Worm (Caenorhabditis elegans) whole organism, mixed stage, embryonic: ENCODE data around the gene mec-17.

Experiments used
- M03D4.4 ChIP-seq: sonication (generic microtip); optimal IDR thresholded peaks from 2 replicates; lab custom pipeline; 2017; ENCODE audit warnings: mild to moderate bottlenecking, missing genetic modification characterization, missing compliant biosample characterization
- bed-3 ChIP-seq: fragments of 200-800 bp; sonication (Bioruptor generic); optimal IDR thresholded peaks from 3 replicates; lab custom pipeline; 2018; ENCODE audit warnings: mild to moderate bottlenecking, missing genetic modification characterization, moderate library complexity, missing compliant biosample characterization
- blmp-1 ChIP-seq: fragments of 150-350 bp; optimal IDR thresholded peaks from 2 replicates; lab custom pipeline; 2014; ENCODE audit warnings: missing biosample characterization, missing genetic modification characterization
- ceh-39 ChIP-seq: fragments of 150-350 bp; optimal IDR thresholded peaks from 2 replicates; lab custom pipeline; 2014; ENCODE audit warnings: missing biosample characterization, missing genetic modification characterization
- ceh-43 ChIP-seq: fragments of 200-800 bp; sonication (Bioruptor generic); optimal IDR thresholded peaks from 2 replicates; lab custom pipeline; 2018; ENCODE audit warnings: mild to moderate bottlenecking, missing genetic modification characterization, moderate library complexity, missing compliant biosample characterization
- cnd-1 ChIP-seq: fragments of 200-800 bp; sonication (Bioruptor generic); optimal IDR thresholded peaks from 2 replicates; lab custom pipeline; 2018; ENCODE audit warnings: mild to moderate bottlenecking, missing genetic modification characterization, missing compliant biosample characterization
- drap-1 ChIP-seq: fragments of 200-800 bp; sonication (Bioruptor generic); optimal IDR thresholded peaks from 3 replicates; lab custom pipeline; 2018; ENCODE audit warnings: mild to moderate bottlenecking, missing genetic modification characterization, missing compliant biosample characterization
- elt-1 ChIP-seq: sonication (generic microtip); optimal IDR thresholded peaks from 2 replicates; lab custom pipeline; 2017; ENCODE audit warnings: missing genetic modification characterization, mild to moderate bottlenecking, missing compliant biosample characterization, antibody characterized with exemption, moderate library complexity, borderline replicate concordance; ENCODE audit not compliant: insufficient read depth
- elt-3 ChIP-seq: fragments of 150-350 bp; optimal IDR thresholded peaks from 2 replicates; lab custom pipeline; 2014; ENCODE audit warnings: missing biosample characterization, missing genetic modification characterization
- ham-2 ChIP-seq: fragments of 200-800 bp; sonication (Bioruptor generic); optimal IDR thresholded peaks from 2 replicates; lab custom pipeline; 2018; ENCODE audit warnings: mild to moderate bottlenecking, missing genetic modification characterization, missing compliant biosample characterization
- hlh-1 ChIP-seq: fragments of 150-350 bp; optimal IDR thresholded peaks from 2 replicates; lab custom pipeline; 2014; ENCODE audit warnings: missing biosample characterization, missing genetic modification reagents, missing genetic modification characterization
- lin-13 ChIP-seq: fragments of 150-350 bp; optimal IDR thresholded peaks from 2 replicates; lab custom pipeline; 2014; ENCODE audit warnings: missing biosample characterization, missing genetic modification characterization
- lin-32 ChIP-seq: fragments of 200-800 bp; sonication (Bioruptor generic); optimal IDR thresholded peaks from 2 replicates; lab custom pipeline; 2018; ENCODE audit warnings: mild to moderate bottlenecking, missing genetic modification characterization, missing compliant biosample characterization
- lsy-2 ChIP-seq: fragments of 150-350 bp; optimal IDR thresholded peaks from 2 replicates; lab custom pipeline; 2014; ENCODE audit warnings: missing biosample characterization, missing genetic modification characterization
- mep-1 ChIP-seq: fragments of 150-350 bp; optimal IDR thresholded peaks from 2 replicates; lab custom pipeline; 2017; ENCODE audit warnings: missing biosample characterization, missing genetic modification reagents, missing genetic modification characterization, inconsistent platforms
- mls-2 ChIP-seq: sonication (generic microtip); optimal IDR thresholded peaks from 2 replicates; lab custom pipeline; 2016; ENCODE audit warnings: mild to moderate bottlenecking, missing genetic modification characterization, moderate library complexity, missing compliant biosample characterization
- nhr-12 ChIP-seq: fragments of 150-350 bp; optimal IDR thresholded peaks from 2 replicates; lab custom pipeline; 2014; ENCODE audit warnings: missing biosample characterization, missing genetic modification characterization
- nhr-237 ChIP-seq: fragments of 150-350 bp; optimal IDR thresholded peaks from 2 replicates; lab custom pipeline; 2014; ENCODE audit warnings: missing biosample characterization, missing genetic modification characterization
- nhr-28 ChIP-seq: fragments of 150-350 bp; optimal IDR thresholded peaks from 2 replicates; lab custom pipeline; 2014; ENCODE audit warnings: missing biosample characterization, missing genetic modification characterization
- nhr-76 ChIP-seq: sonication (generic microtip); optimal IDR thresholded peaks from 2 replicates; lab custom pipeline; 2017; ENCODE audit warnings: missing biosample characterization, missing genetic modification characterization
- pha-4 ChIP-seq: fragments of 150-350 bp; optimal IDR thresholded peaks from 2 replicates; lab custom pipeline; 2018; ENCODE audit warnings: missing biosample characterization, missing genetic modification reagents, missing genetic modification characterization
- sem-2 ChIP-seq: fragments of 200-800 bp; sonication (Bioruptor generic); optimal IDR thresholded peaks from 2 replicates; lab custom pipeline; 2018; ENCODE audit warnings: mild to moderate bottlenecking, missing genetic modification characterization, missing compliant biosample characterization
- snpc-4 ChIP-seq: fragments of 150-350 bp; optimal IDR thresholded peaks from 2 replicates; lab custom pipeline; 2014; ENCODE audit warnings: missing biosample characterization, missing genetic modification characterization
- sptf-1 ChIP-seq: sonication (generic microtip); optimal IDR thresholded peaks from 2 replicates; lab custom pipeline; 2017; ENCODE audit warnings: mild to moderate bottlenecking, missing genetic modification characterization, moderate library complexity, missing compliant biosample characterization
- tbx-8 ChIP-seq: fragments of 200-800 bp; sonication (Bioruptor generic); optimal IDR thresholded peaks from 2 replicates; lab custom pipeline; 2018; ENCODE audit warnings: mild to moderate bottlenecking, missing genetic modification characterization, moderate library complexity, missing compliant biosample characterization
- unc-120 ChIP-seq: sonication (generic microtip); optimal IDR thresholded peaks from 2 replicates; lab custom pipeline; 2017; ENCODE audit warnings: missing genetic modification characterization, missing compliant biosample characterization; ENCODE audit not compliant: poor library complexity, severe bottlenecking
- unc-39 ChIP-seq: fragments of 150-350 bp; optimal IDR thresholded peaks from 2 replicates; lab custom pipeline; 2014; ENCODE audit warnings: missing biosample characterization, missing genetic modification characterization
- unc-62 ChIP-seq: fragments of 150-350 bp; optimal IDR thresholded peaks from 2 replicates; lab custom pipeline; 2014; ENCODE audit warnings: missing biosample characterization, missing genetic modification reagents, missing genetic modification characterization
- zip-8 ChIP-seq: fragments of 150-350 bp; optimal IDR thresholded peaks from 2 replicates; lab custom pipeline; 2014; ENCODE audit warnings: missing biosample characterization, missing genetic modification characterization
- ztf-11 ChIP-seq: fragments of 150-350 bp; optimal IDR thresholded peaks from 2 replicates; lab custom pipeline; 2014; ENCODE audit warnings: missing biosample characterization, missing genetic modification characterization

The mec-17 gene

ce11 chrIV:7957504-7957903, 29.5 kb downstream of the mec-17 start, which contains the start of gene frpr-10:
Gene frpr-10, plus strand, starts transcription at chrIV:7957804.
- TF ChIP-seq pha-4 (no peak), unc-62 (GFP tag; lab: Kevin White, UChicago) (no peak), cnd-1 (tag; lab: Kevin White, UChicago) (no peak), ceh-43 (no peak), nhr-76 (tag; lab: Kevin White, UChicago) (no peak), ceh-39 (tag; lab: Kevin White, UChicago) (no peak), sem-2 (GFP tag; lab: Kevin White, UChicago) (no peak), tbx-8 (GFP tag; lab: Kevin White, UChicago) (no peak), elt-1 (tag; lab: Kevin White, UChicago) (no peak), lin-13 (tag; lab: Kevin White, UChicago) (no peak), M03D4.4 (no peak), lin-32 (GFP tag; lab: Kevin White, UChicago) (no peak), hlh-1 (tag; lab: Kevin White, UChicago) (no peak), zip-8 (tag; lab: Kevin White, UChicago) (no peak), nhr-237 (tag; lab: Kevin White, UChicago) (no peak)

- TF ChIP-seq sem-2 (GFP tag; lab: Kevin White, UChicago) (no peak), blmp-1 (tag; lab: Kevin White, UChicago) (no peak), ceh-43 (no peak), lsy-2 (tag; lab: Kevin White, UChicago) (no peak)
- TF ChIP-seq, all 35 proteins: peak for 0
Observed at ce11 chrIV:7956643-7957317, 30.2 kb downstream of the mec-17 start, which contains the start of gene csr-1. Gene csr-1, plus strand, starts transcription at chrIV:7957267.

- TF ChIP-seq ceh-43, result no peak
- no peak for TF ChIP-seq unc-120 (tag; lab: Kevin White, UChicago)
- TF ChIP-seq sptf-1 (tag; lab: Kevin White, UChicago), result no peak
- TF ChIP-seq snpc-4 (tag; lab: Kevin White, UChicago), result no peak
- TF ChIP-seq mep-1 (tag; lab: Kevin White, UChicago), result no peak
- no peak for TF ChIP-seq nhr-12 (tag; lab: Kevin White, UChicago)
- TF ChIP-seq M03D4.4, result no peak
Observed at ce11 chrIV:7955849-7956248, 31.1 kb downstream of the mec-17 start, which contains the start of gene ceh-19. Gene ceh-19, minus strand, starts transcription at chrIV:7955949.

- TF ChIP-seq ham-2 (GFP tag; lab: Kevin White, UChicago) (no peak), ceh-39 (tag; lab: Kevin White, UChicago) (no peak), unc-39 (tag; lab: Kevin White, UChicago) (no peak), ztf-11 (tag; lab: Kevin White, UChicago) (no peak), elt-3 (tag; lab: Kevin White, UChicago) (no peak), unc-120 (tag; lab: Kevin White, UChicago) (no peak), sem-2 (GFP tag; lab: Kevin White, UChicago) (no peak), nhr-12 (tag; lab: Kevin White, UChicago) (no peak), bed-3 (GFP tag; lab: Kevin White, UChicago) (no peak), tbx-8 (GFP tag; lab: Kevin White, UChicago) (no peak), M03D4.4 (no peak), nhr-28 (tag; lab: Kevin White, UChicago) (no peak), lsy-2 (tag; lab: Kevin White, UChicago) (no peak), mls-2 (no peak), drap-1 (GFP tag; lab: Kevin White, UChicago) (no peak), zip-8 (tag; lab: Kevin White, UChicago) (no peak), nhr-76 (tag; lab: Kevin White, UChicago) (no peak)
Observed at ce11 chrIV:7954006-7954405, 33.0 kb downstream of the mec-17 start.

- TF ChIP-seq lsy-2 (tag; lab: Kevin White, UChicago), result peak; percentile 70
Observed at ce11 chrIV:7948290-7948689, 38.7 kb downstream of the mec-17 start, which contains the start of gene mcm-3AP. Gene mcm-3AP, plus strand, starts transcription at chrIV:7948672.
